Worm (Caenorhabditis elegans): ENCODE results near the gene dgk-3.

The dgk-3 gene

ce11 chrIII:9176008-9176407, 13.1 kb downstream of the dgk-3 start:
- 0 out of 2 replicates have a peak, but pooled peaks have one; percentile 14 for TF ChIP-seq hmg-1.1 (GFP tag; IDR thresholded peaks at IDR 0.05)
- TF ChIP-seq nhr-28 (tag; optimal IDR thresholded peaks at IDR 0.05): peak; percentile 62
- no peak for TF ChIP-seq zip-11 (GFP tag; IDR thresholded peaks at IDR 0.05)

- TF ChIP-seq unc-62 (GFP tag; optimal IDR thresholded peaks at IDR 0.05 in 1 of 2): peak in 1 of 2 experiments; percentile 95
- TF ChIP-seq unc-62 (tag; optimal IDR thresholded peaks at IDR 0.05): no peak
- TF ChIP-seq ZK546.5 (tag; optimal IDR thresholded peaks at IDR 0.05): no peak
These were observed 15.0 kb downstream of the dgk-3 start for ce11 chrIII:9177874-9178273.

ce11 chrIII:9181246-9181645, 18.4 kb downstream of the dgk-3 start, which contains the start of gene tax-4:
Gene tax-4, plus strand, starts transcription at chrIII:9181546.
- TF ChIP-seq ZK546.5 (tag; optimal IDR thresholded peaks at IDR 0.05) (no peak), unc-62 (GFP tag; optimal IDR thresholded peaks at IDR 0.05 in 1 of 2) (peak in 1 of 2 experiments; percentile 38), unc-62 (tag; optimal IDR thresholded peaks at IDR 0.05) (no peak)

- no peak for TF ChIP-seq aha-1 (tag)
- TF ChIP-seq ceh-20 (GFP tag; IDR thresholded peaks at IDR 0.05): no peak
- TF ChIP-seq T26A8.4 (GFP tag; IDR thresholded peaks at IDR 0.05): no peak
- TF ChIP-seq fkh-10 (GFP tag; optimal IDR thresholded peaks at IDR 0.05): no peak
- TF ChIP-seq cey-2 (tag; optimal IDR thresholded peaks at IDR 0.05; ENCODE audit: borderline replicate concordance, insufficient read depth): no peak
- no peak for TF ChIP-seq lim-7 (GFP tag; IDR thresholded peaks at IDR 0.05)
- no peak for TF ChIP-seq attf-4 (tag; optimal IDR thresholded peaks at IDR 0.05)
- no peak for TF ChIP-seq tag-97 (GFP tag; IDR thresholded peaks at IDR 0.05)
- no peak for TF ChIP-seq Y48G9A.11 (GFP tag; IDR thresholded peaks at IDR 0.05)
These were observed 22.9 kb downstream of the dgk-3 start, which contains the start of gene ZC84.7 for ce11 chrIII:9185722-9186121. Gene ZC84.7, plus strand, starts transcription at chrIII:9186022.

ce11 chrIII:9191091-9191490, 28.2 kb downstream of the dgk-3 start, which contains the start of gene cls-3:
Gene cls-3, minus strand, starts transcription at chrIII:9191109.
- TF ChIP-seq tra-1 (GFP tag; IDR thresholded peaks at IDR 0.05): no peak
- no peak for TF ChIP-seq lin-15B (tag; optimal IDR thresholded peaks at IDR 0.05)
- no peak for TF ChIP-seq Y48G9A.11 (GFP tag; IDR thresholded peaks at IDR 0.05)
- no peak for TF ChIP-seq hlh-11 (tag; optimal IDR thresholded peaks at IDR 0.05)
- TF ChIP-seq ceh-32 (tag; optimal IDR thresholded peaks at IDR 0.05; ENCODE audit: poor library complexity): no peak
- no peak for TF ChIP-seq mdl-1 (tag; optimal IDR thresholded peaks at IDR 0.05)
- no peak for TF ChIP-seq mdt-29 (GFP tag; IDR thresholded peaks at IDR 0.05)
- no peak for TF ChIP-seq ctbp-1 (GFP tag; IDR thresholded peaks at IDR 0.05)
- TF ChIP-seq mes-2 (tag; optimal IDR thresholded peaks at IDR 0.05; ENCODE audit: poor library complexity, severe bottlenecking): peak; percentile 88
- peak; percentile 90 for TF ChIP-seq dpl-1 (GFP tag; optimal IDR thresholded peaks at IDR 0.05)
- TF ChIP-seq T26A8.4 (GFP tag; IDR thresholded peaks at IDR 0.05): no peak
- TF ChIP-seq F26F4.8 (GFP tag; conservative IDR thresholded peaks at IDR 0.05): no peak
- no peak for TF ChIP-seq fkh-10 (GFP tag; optimal IDR thresholded peaks at IDR 0.05)

ce11 chrIII:9199605-9200004, 36.7 kb downstream of the dgk-3 start, which contains the start of gene ZC84.6:
Gene ZC84.6, minus strand, starts transcription at chrIII:9199705.
- TF ChIP-seq saeg-2 (GFP tag; IDR thresholded peaks at IDR 0.05): no peak
- no peak for TF ChIP-seq hmg-1.1 (GFP tag; IDR thresholded peaks at IDR 0.05)
- no peak for TF ChIP-seq daf-16 (GFP tag; optimal IDR thresholded peaks at IDR 0.05)
- no peak for TF ChIP-seq daf-16 (tag; optimal IDR thresholded peaks at IDR 0.05)
- no peak for TF ChIP-seq aha-1 (tag)
- no peak for TF ChIP-seq jun-1 (tag; optimal IDR thresholded peaks at IDR 0.05)
- no peak for TF ChIP-seq nhr-111 (GFP tag; optimal IDR thresholded peaks at IDR 0.05)
- TF ChIP-seq nhr-76 (tag; optimal IDR thresholded peaks at IDR 0.05): no peak
- TF ChIP-seq nhr-237 (tag; optimal IDR thresholded peaks at IDR 0.05): no peak
- TF ChIP-seq lin-13 (GFP tag; optimal IDR thresholded peaks at IDR 0.05): no peak
- no peak for TF ChIP-seq zip-2 (tag; optimal IDR thresholded peaks at IDR 0.05)
- no peak for TF ChIP-seq attf-4 (tag; optimal IDR thresholded peaks at IDR 0.05)
- no peak for TF ChIP-seq daf-12 (tag; optimal IDR thresholded peaks at IDR 0.05)
- TF ChIP-seq duxl-1 (tag; optimal IDR thresholded peaks at IDR 0.05; ENCODE audit: poor library complexity): no peak
- TF ChIP-seq zfp-3 (GFP tag; conservative IDR thresholded peaks at IDR 0.05): no peak
- TF ChIP-seq nhr-42 (GFP tag; IDR thresholded peaks at IDR 0.05): no peak
- no peak for TF ChIP-seq pqm-1 (tag; optimal IDR thresholded peaks at IDR 0.05)
- no peak for TF ChIP-seq R02D3.7 (tag; optimal IDR thresholded peaks at IDR 0.05)
- TF ChIP-seq dve-1 (tag; optimal IDR thresholded peaks at IDR 0.05; ENCODE audit: insufficient read depth): no peak
- no peak for TF ChIP-seq Y48G9A.11 (GFP tag; IDR thresholded peaks at IDR 0.05)

Data from whole organism, L4 larva.